Worm (Caenorhabditis elegans): ENCODE results near the gene tmbi-4.

DNA sequence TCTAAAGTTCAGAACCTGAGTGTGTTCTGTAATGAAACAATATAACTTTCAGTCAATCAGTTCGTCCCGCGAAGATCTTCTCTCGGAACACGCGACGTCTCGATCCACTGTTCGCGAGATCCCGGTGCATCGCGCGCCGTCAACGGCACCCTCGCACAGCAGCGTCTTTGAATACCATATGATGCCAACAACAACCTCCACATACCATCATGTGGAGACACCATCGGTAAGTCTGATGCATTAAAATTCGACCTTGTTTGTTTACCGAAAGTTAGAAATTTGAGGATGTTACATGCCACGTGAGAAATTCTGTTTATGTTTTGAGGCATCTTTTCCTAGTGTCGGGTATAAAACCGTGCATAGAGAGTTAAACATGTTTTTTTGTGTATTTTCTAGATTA is 46.9 kb upstream of the tmbi-4 start:
- TF ChIP-seq unc-130 (GFP tag; optimal IDR thresholded peaks at IDR 0.05) = no peak
- no peak for TF ChIP-seq F49E8.2 (tag; optimal IDR thresholded peaks at IDR 0.05; ENCODE audit: borderline replicate concordance)
- no peak for TF ChIP-seq ztf-11 (tag; optimal IDR thresholded peaks at IDR 0.05)
- TF ChIP-seq ama-1 (optimal IDR thresholded peaks at IDR 0.05) = no peak
- TF ChIP-seq aly-2 (tag; optimal IDR thresholded peaks at IDR 0.05) = no peak

Data from whole organism, L4 larva.